Fruit fly (Drosophila melanogaster): Measurements from ENCODE around the gene app.

Gene app

DNA sequence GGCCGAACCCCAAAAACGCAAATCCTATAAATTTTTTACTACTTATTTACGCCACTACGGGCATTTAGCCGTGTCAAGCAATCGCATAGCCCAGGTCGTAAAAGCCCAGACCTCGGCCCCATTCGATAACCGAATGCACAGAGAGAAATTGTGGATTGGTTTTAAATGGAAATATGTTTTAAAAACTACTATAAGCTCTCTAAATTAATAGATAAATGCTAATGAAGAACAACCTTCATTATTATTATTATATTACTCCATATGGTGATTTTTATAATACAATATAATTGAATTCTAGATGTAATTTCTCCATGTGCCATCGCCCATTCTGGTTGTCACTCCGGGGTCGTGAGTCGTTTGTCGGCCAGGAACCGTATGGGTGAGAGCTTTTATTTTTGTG lies 39.3 kb upstream of the app start (continued):
- TF ChIP-seq stc (GFP tag; IDR thresholded peaks at IDR 0.05) (no peak), CG18262 (tag; optimal IDR thresholded peaks at IDR 0.05) (peak; percentile 28), Nf-YC (tag; optimal IDR thresholded peaks at IDR 0.05) (no peak), PHDP (tag; optimal IDR thresholded peaks at IDR 0.05) (peak; percentile 36), CG31441 (GFP tag; IDR thresholded peaks at IDR 0.05) (peak; percentile 42), lab (GFP tag; optimal IDR thresholded peaks at IDR 0.05) (peak; percentile 25), CG18011 (GFP tag; optimal IDR thresholded peaks at IDR 0.05) (no peak), HLH3B (GFP tag; IDR thresholded peaks at IDR 0.05) (0 out of 2 replicates have a peak, but pooled peaks have one; percentile 21), CG9437 (GFP tag; optimal IDR thresholded peaks at IDR 0.05) (no peak), dmrt99B (tag; optimal IDR thresholded peaks at IDR 0.05) (peak; percentile 8), Blimp-1 (GFP tag; optimal IDR thresholded peaks at IDR 0.05) (peak; percentile 26), ATbp (GFP tag; optimal IDR thresholded peaks at IDR 0.05) (peak; percentile 2), Nf-YB (GFP tag; optimal IDR thresholded peaks at IDR 0.05) (no peak), vvl (GFP tag; IDR thresholded peaks at IDR 0.05) (0 out of 2 replicates have a peak, but pooled peaks have one; percentile 6), Sox102F (GFP tag; optimal IDR thresholded peaks at IDR 0.05) (peak; percentile 31), fd3F (GFP tag; optimal IDR thresholded peaks at IDR 0.05) (no peak), CG2712 (tag; optimal IDR thresholded peaks at IDR 0.05) (peak; percentile 42), CG11247 (GFP tag; IDR thresholded peaks at IDR 0.05) (no peak), Asciz (GFP tag; optimal IDR thresholded peaks at IDR 0.05) (no peak), Hr51 (GFP tag; optimal IDR thresholded peaks at IDR 0.05) (peak in 1 of 2 experiments; percentile 26), CG3838 (GFP tag; optimal IDR thresholded peaks at IDR 0.05) (no peak), E2f1 (GFP tag; IDR thresholded peaks at IDR 0.05) (no peak), grau (tag; optimal IDR thresholded peaks at IDR 0.05) (peak; percentile 44)

DNA sequence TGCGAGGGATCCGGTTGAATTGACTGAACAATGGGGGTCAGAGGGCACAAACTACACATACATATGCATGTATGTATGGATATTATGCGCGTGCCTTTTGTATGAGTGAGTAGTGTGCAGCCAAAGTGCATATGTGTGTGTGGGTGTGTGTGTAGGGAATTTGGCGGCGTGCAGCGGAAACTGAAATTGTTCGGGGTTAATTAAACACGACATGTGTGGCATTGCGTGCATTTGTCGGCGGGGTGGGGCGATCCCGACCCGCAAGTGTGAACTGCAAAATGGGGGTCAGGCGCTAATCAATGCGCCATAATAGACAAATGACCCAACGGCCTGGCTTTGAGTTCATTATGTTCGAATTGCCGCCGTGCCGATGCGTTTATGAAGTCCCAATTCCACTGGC lies 31.5 kb upstream of the app start:
- TF ChIP-seq Dref (GFP tag; IDR thresholded peaks at IDR 0.05) (0 out of 2 replicates have a peak, but pooled peaks have one; percentile 19), oc (tag; optimal IDR thresholded peaks at IDR 0.05) (no peak), CG12744 (GFP tag; optimal IDR thresholded peaks at IDR 0.05) (no peak), CG7745 (tag; optimal IDR thresholded peaks at IDR 0.05) (peak; percentile 12), vnd (GFP tag; IDR thresholded peaks at IDR 0.05; ENCODE audit: partially characterized antibody) (no peak), ci (GFP tag; IDR thresholded peaks at IDR 0.05) (0 out of 3 replicates have a peak, but pooled peaks have one; percentile 49), Hr78 (GFP tag; optimal IDR thresholded peaks at IDR 0.05) (peak in 1 of 2 experiments; percentile 67), gcm (GFP tag; optimal IDR thresholded peaks at IDR 0.05) (peak; percentile 83), chinmo (GFP tag; IDR thresholded peaks at IDR 0.05; ENCODE audit: partially characterized antibody) (0 out of 4 replicates have a peak, but pooled peaks have one; percentile 62), CG18476 (GFP tag; optimal IDR thresholded peaks at IDR 0.05) (no peak), Nf-YA (GFP tag; IDR thresholded peaks at IDR 0.05) (no peak), CG12942 (GFP tag; optimal IDR thresholded peaks at IDR 0.05) (no peak), cg (GFP tag; optimal IDR thresholded peaks at IDR 0.05) (peak; percentile 68), ro (GFP tag; IDR thresholded peaks at IDR 0.05) (no peak), twi (tag; optimal IDR thresholded peaks at IDR 0.05) (peak; percentile 35), CG11093 (GFP tag; IDR thresholded peaks at IDR 0.05) (0 out of 3 replicates have a peak, but pooled peaks have one; percentile 30), aop (GFP tag; IDR thresholded peaks at IDR 0.05) (0 out of 2 replicates have a peak, but pooled peaks have one; percentile 7)

All from whole organism, embryonic.